Fruit fly (Drosophila melanogaster): Measurements from ENCODE around the gene Ent2.

The Ent2 gene

dm6 chr2L:6610683-6611373, 48.7 kb downstream of the Ent2 start, which contains the start of gene CG11050 (continued):
- no peak for TF ChIP-seq corto (GFP tag; optimal IDR thresholded peaks at IDR 0.05)
- peak; percentile 90 for TF ChIP-seq CG12769 (tag; optimal IDR thresholded peaks at IDR 0.05)
- peak; percentile 60 for TF ChIP-seq CG18011 (GFP tag; optimal IDR thresholded peaks at IDR 0.05)
- TF ChIP-seq CG15269 (tag; optimal IDR thresholded peaks at IDR 0.05) = peak; percentile 61
- peak; percentile 74 for TF ChIP-seq bab2 (GFP tag; optimal IDR thresholded peaks at IDR 0.05)
- peak; percentile 55 for TF ChIP-seq Optix (GFP tag; IDR thresholded peaks at IDR 0.05)
- peak; percentile 60; the same call in 2 of the 3 replicates for TF ChIP-seq CG11560 (tag; IDR thresholded peaks at IDR 0.05)
- TF ChIP-seq Bteb2 (GFP tag; optimal IDR thresholded peaks at IDR 0.05) = peak; percentile 84
- TF ChIP-seq CG31388 (GFP tag; optimal IDR thresholded peaks at IDR 0.05) = peak; percentile 51
- peak; percentile 62 for TF ChIP-seq Elba2 (GFP tag; optimal IDR thresholded peaks at IDR 0.05)
- TF ChIP-seq CG3847 (GFP tag; IDR thresholded peaks at IDR 0.05) = peak; percentile 95
- no peak for TF ChIP-seq CG8359 (GFP tag; optimal IDR thresholded peaks at IDR 0.05; ENCODE audit: borderline replicate concordance)
- TF ChIP-seq sna (GFP tag; IDR thresholded peaks at IDR 0.05; ENCODE audit: partially characterized antibody) = peak; percentile 73
- TF ChIP-seq CG11398 (GFP tag; optimal IDR thresholded peaks at IDR 0.05) = peak; percentile 72
- 0 out of 3 replicates have a peak, but pooled peaks have one; percentile 29 for TF ChIP-seq CG11093 (GFP tag; IDR thresholded peaks at IDR 0.05)
- TF ChIP-seq Gug (GFP tag; IDR thresholded peaks at IDR 0.05) = peak; percentile 69; the same call in 3 of the 4 replicates
- peak; percentile 74 for TF ChIP-seq Ptx1 (GFP tag; IDR thresholded peaks at IDR 0.05)
- TF ChIP-seq CG7271 (tag; optimal IDR thresholded peaks at IDR 0.05) = peak; percentile 54
- TF ChIP-seq dm (GFP tag; optimal IDR thresholded peaks at IDR 0.05) = peak; percentile 75
- no peak for TF ChIP-seq hth (optimal IDR thresholded peaks at IDR 0.05)
- peak; percentile 65 for TF ChIP-seq CG31365 (tag; optimal IDR thresholded peaks at IDR 0.05)
- TF ChIP-seq Doc3 (GFP tag; IDR thresholded peaks at IDR 0.05; ENCODE audit: partially characterized antibody) = no peak
- peak; percentile 55; the same call in 1 of the 2 replicates for TF ChIP-seq gsb (GFP tag; IDR thresholded peaks at IDR 0.05)
- TF ChIP-seq CG14441 (GFP tag; IDR thresholded peaks at IDR 0.05) = peak; percentile 79
- TF ChIP-seq CG15073 (GFP tag; optimal IDR thresholded peaks at IDR 0.05) = peak; percentile 58
- peak; percentile 67 for TF ChIP-seq ttk (GFP tag; IDR thresholded peaks at IDR 0.05)
- TF ChIP-seq CG10462 (GFP tag; optimal IDR thresholded peaks at IDR 0.05) = peak; percentile 30
- no peak for TF ChIP-seq Hey (tag; optimal IDR thresholded peaks at IDR 0.05)
- TF ChIP-seq Adf1 (GFP tag; IDR thresholded peaks at IDR 0.05) = peak; percentile 54; the same call in 1 of the 2 replicates
- TF ChIP-seq CHES-1-like (GFP tag; optimal IDR thresholded peaks at IDR 0.05) = peak; percentile 86
- peak; percentile 61 for TF ChIP-seq CG2116 (GFP tag; optimal IDR thresholded peaks at IDR 0.05)
- peak; percentile 84 for TF ChIP-seq ken (GFP tag; IDR thresholded peaks at IDR 0.05)
- peak; percentile 85 for TF ChIP-seq chn (GFP tag; optimal IDR thresholded peaks at IDR 0.05)
- peak; percentile 85 for TF ChIP-seq Fer1 (GFP tag; optimal IDR thresholded peaks at IDR 0.05)
- peak; percentile 84 for TF ChIP-seq stc (GFP tag; IDR thresholded peaks at IDR 0.05)
- peak; percentile 59 for TF ChIP-seq crc (GFP tag; optimal IDR thresholded peaks at IDR 0.05)
- peak; percentile 49 for TF ChIP-seq slou (GFP tag; optimal IDR thresholded peaks at IDR 0.05)
- TF ChIP-seq Dll (GFP tag; IDR thresholded peaks at IDR 0.05; ENCODE audit: partially characterized antibody) = peak; percentile 69; the same call in 3 of the 4 replicates
- no peak for TF ChIP-seq Lpt (GFP tag; optimal IDR thresholded peaks at IDR 0.05)
- peak; percentile 66 for TF ChIP-seq CG13424 (tag; optimal IDR thresholded peaks at IDR 0.05)
- TF ChIP-seq lola (GFP tag; optimal IDR thresholded peaks at IDR 0.05) = peak in 1 of 3 experiments; percentile 20
- TF ChIP-seq CG10959 (GFP tag; IDR thresholded peaks at IDR 0.05) = peak; percentile 38
- no peak for TF ChIP-seq Lim3 (GFP tag; IDR thresholded peaks at IDR 0.05)
- peak; percentile 74 for TF ChIP-seq row (GFP tag; IDR thresholded peaks at IDR 0.05)
- TF ChIP-seq CG5953 (GFP tag; IDR thresholded peaks at IDR 0.05) = peak; percentile 39; the same call in 1 of the 2 replicates
- peak; percentile 23 for TF ChIP-seq pfk (GFP tag; optimal IDR thresholded peaks at IDR 0.05)
- TF ChIP-seq pros (GFP tag; optimal IDR thresholded peaks at IDR 0.05) = no peak
- TF ChIP-seq chm (GFP tag; IDR thresholded peaks at IDR 0.05) = peak; percentile 64
- TF ChIP-seq CG4404 (GFP tag; IDR thresholded peaks at IDR 0.05) = peak; percentile 31; the same call in 1 of the 2 replicates
- peak; percentile 41 for TF ChIP-seq CG3407 (GFP tag; optimal IDR thresholded peaks at IDR 0.05)

All from whole organism, embryonic.